Worm (Caenorhabditis elegans) whole organism, late embryonic: ENCODE data around the gene M04B2.4.

Source experiments
- C08G9.2 ChIP-seq: sonication (generic microtip); optimal IDR thresholded peaks from 2 replicates; lab custom pipeline; 2016; ENCODE audit warnings: mild to moderate bottlenecking, missing genetic modification characterization, moderate library complexity, missing compliant biosample characterization
- C38D4.7 ChIP-seq: fragments of 200-800 bp; sonication (Bioruptor generic); optimal IDR thresholded peaks from 2 replicates; lab custom pipeline; 2018; ENCODE audit warnings: mild to moderate bottlenecking, missing genetic modification characterization, moderate library complexity, missing compliant biosample characterization
- F13H6.1 ChIP-seq: sonication (generic microtip); optimal IDR thresholded peaks from 2 replicates; lab custom pipeline; 2016; ENCODE audit warnings: missing genetic modification characterization, missing compliant biosample characterization
- K02D7.2 ChIP-seq: sonication (generic microtip); optimal IDR thresholded peaks from 2 replicates; lab custom pipeline; 2017; ENCODE audit warnings: mild to moderate bottlenecking, missing genetic modification characterization, missing compliant biosample characterization
- K09A11.1 ChIP-seq: sonication (generic microtip); optimal IDR thresholded peaks from 2 replicates; lab custom pipeline; 2017; ENCODE audit warnings: antibody characterized with exemption, mild to moderate bottlenecking, missing genetic modification characterization, missing compliant biosample characterization; ENCODE audit not compliant: insufficient read depth
- T23F11.4 ChIP-seq: fragments of 200-800 bp; sonication (Bioruptor generic); optimal IDR thresholded peaks from 2 replicates; lab custom pipeline; 2018; ENCODE audit warnings: mild to moderate bottlenecking, missing genetic modification characterization, missing compliant biosample characterization
- Y22D7AL.16 ChIP-seq: sonication (generic microtip); optimal IDR thresholded peaks from 2 replicates; lab custom pipeline; 2016; ENCODE audit warnings: missing genetic modification characterization, missing compliant biosample characterization
- ahr-1 ChIP-seq: sonication (generic microtip); optimal IDR thresholded peaks from 2 replicates; lab custom pipeline; 2016; ENCODE audit warnings: missing genetic modification characterization, missing compliant biosample characterization
- ama-1 ChIP-seq: fragments of 150-350 bp; optimal IDR thresholded peaks from 2 replicates; lab custom pipeline; 2014
- ceh-14 ChIP-seq: sonication (generic microtip); optimal IDR thresholded peaks from 2 replicates; lab custom pipeline; 2016; ENCODE audit warnings: missing genotype, missing genetic modification characterization, missing compliant biosample characterization
- ceh-19 ChIP-seq: fragments of 200-800 bp; sonication (Bioruptor generic); optimal IDR thresholded peaks from 2 replicates; lab custom pipeline; 2018; ENCODE audit warnings: mild to moderate bottlenecking, missing genetic modification characterization, missing compliant biosample characterization
- ceh-24 ChIP-seq: sonication (generic microtip); optimal IDR thresholded peaks from 2 replicates; lab custom pipeline; 2016; ENCODE audit warnings: mild to moderate bottlenecking, missing genetic modification characterization, missing compliant biosample characterization
- ceh-30 ChIP-seq: fragments of 150-350 bp; optimal IDR thresholded peaks from 2 replicates; lab custom pipeline; 2014; ENCODE audit warnings: missing biosample characterization, missing genetic modification characterization
- ceh-34 ChIP-seq: sonication (generic microtip); optimal IDR thresholded peaks from 2 replicates; lab custom pipeline; 2016; ENCODE audit warnings: mild to moderate bottlenecking, missing genetic modification characterization, missing compliant biosample characterization
- ceh-45 ChIP-seq: fragments of 200-800 bp; sonication (Bioruptor generic); IDR thresholded peaks from 2 replicates; pipeline ENCODE4 v1.3.6; 2022; ENCODE audit warnings: missing genetic modification reagents, missing genetic modification characterization, missing compliant biosample characterization
- ceh-48 ChIP-seq: sonication (generic microtip); optimal IDR thresholded peaks from 2 replicates; lab custom pipeline; 2016; ENCODE audit warnings: missing genetic modification characterization, inconsistent platforms, missing compliant biosample characterization
- ceh-6 ChIP-seq: fragments of 200-800 bp; sonication (Bioruptor generic); optimal IDR thresholded peaks from 2 replicates; lab custom pipeline; 2018; ENCODE audit warnings: mild to moderate bottlenecking, missing genetic modification characterization, missing compliant biosample characterization
- elt-2 ChIP-seq: sonication (generic microtip); optimal IDR thresholded peaks from 2 replicates; lab custom pipeline; 2016; ENCODE audit warnings: missing genetic modification reagents, missing genetic modification characterization, missing compliant biosample characterization
- elt-4 ChIP-seq: sonication (generic microtip); optimal IDR thresholded peaks from 2 replicates; lab custom pipeline; 2016; ENCODE audit warnings: missing genetic modification characterization, missing compliant biosample characterization
- ets-4 ChIP-seq: sonication (generic microtip); optimal IDR thresholded peaks from 2 replicates; lab custom pipeline; 2016; ENCODE audit warnings: missing genetic modification characterization, missing compliant biosample characterization
- eyg-1 ChIP-seq: sonication (generic microtip); optimal IDR thresholded peaks from 2 replicates; lab custom pipeline; 2016; ENCODE audit warnings: missing genotype, missing genetic modification characterization, missing compliant biosample characterization
- fkh-10 ChIP-seq: fragments of 150-350 bp; optimal IDR thresholded peaks from 2 replicates; lab custom pipeline; 2014; ENCODE audit warnings: missing biosample characterization, missing genetic modification reagents, missing genetic modification characterization
- fkh-6 ChIP-seq: sonication (generic microtip); optimal IDR thresholded peaks from 2 replicates; lab custom pipeline; 2016; ENCODE audit warnings: missing genetic modification characterization, missing compliant biosample characterization
- gmeb-2 ChIP-seq: sonication (generic microtip); optimal IDR thresholded peaks from 2 replicates; lab custom pipeline; 2016; ENCODE audit warnings: missing genetic modification characterization, inconsistent platforms, missing compliant biosample characterization
- hlh-13 ChIP-seq: fragments of 200-800 bp; sonication (Bioruptor generic); optimal IDR thresholded peaks from 2 replicates; lab custom pipeline; 2018; ENCODE audit warnings: mild to moderate bottlenecking, missing genetic modification characterization, missing compliant biosample characterization
- hlh-15 ChIP-seq: sonication (generic microtip); optimal IDR thresholded peaks from 2 replicates; lab custom pipeline; 2016; ENCODE audit warnings: missing genetic modification characterization, missing compliant biosample characterization
- hlh-30 ChIP-seq: sonication (generic microtip); optimal IDR thresholded peaks from 2 replicates; lab custom pipeline; 2017; ENCODE audit warnings: antibody characterized with exemption, missing genetic modification characterization, missing compliant biosample characterization; ENCODE audit not compliant: insufficient read depth
- hlh-8 ChIP-seq: sonication (generic microtip); optimal IDR thresholded peaks from 2 replicates; lab custom pipeline; 2016; ENCODE audit warnings: missing genotype, missing genetic modification characterization, missing compliant biosample characterization
- lim-6 ChIP-seq: sonication (generic microtip); optimal IDR thresholded peaks from 2 replicates; lab custom pipeline; 2016; ENCODE audit warnings: missing genetic modification characterization, missing compliant biosample characterization
- madf-2 ChIP-seq: sonication (generic microtip); optimal IDR thresholded peaks from 2 replicates; lab custom pipeline; 2017; ENCODE audit warnings: missing genetic modification characterization, missing compliant biosample characterization
- nfya-1 ChIP-seq: sonication (generic microtip); optimal IDR thresholded peaks from 2 replicates; lab custom pipeline; 2017; ENCODE audit warnings: missing genetic modification characterization, mild to moderate bottlenecking, missing compliant biosample characterization, antibody characterized with exemption, moderate library complexity
- nhr-232 ChIP-seq: sonication (generic microtip); optimal IDR thresholded peaks from 2 replicates; lab custom pipeline; 2016; ENCODE audit warnings: missing genetic modification characterization, missing compliant biosample characterization
- npax-4 ChIP-seq: sonication (generic microtip); optimal IDR thresholded peaks from 2 replicates; lab custom pipeline; 2016; ENCODE audit warnings: missing genetic modification characterization, missing compliant biosample characterization
- odd-2 ChIP-seq: sonication (generic microtip); optimal IDR thresholded peaks from 2 replicates; lab custom pipeline; 2017; ENCODE audit warnings: antibody characterized with exemption, mild to moderate bottlenecking, missing genetic modification characterization, missing compliant biosample characterization
- pag-3 ChIP-seq: sonication (generic microtip); optimal IDR thresholded peaks from 2 replicates; lab custom pipeline; 2016; ENCODE audit warnings: missing compliant biosample characterization, missing genetic modification characterization, borderline replicate concordance
- pat-9 ChIP-seq: fragments of 200-800 bp; sonication (Bioruptor generic); optimal IDR thresholded peaks from 2 replicates; lab custom pipeline; 2018; ENCODE audit warnings: mild to moderate bottlenecking, missing genetic modification characterization, moderate library complexity, missing compliant biosample characterization
- pax-1 ChIP-seq: fragments of 150-350 bp; optimal IDR thresholded peaks from 2 replicates; lab custom pipeline; 2014; ENCODE audit warnings: missing biosample characterization, missing genetic modification characterization
- pha-2 ChIP-seq: sonication (generic microtip); optimal IDR thresholded peaks from 2 replicates; lab custom pipeline; 2017; ENCODE audit warnings: mild to moderate bottlenecking, missing genetic modification characterization, missing compliant biosample characterization
- pqm-1 ChIP-seq: sonication (generic microtip); optimal IDR thresholded peaks from 2 replicates; lab custom pipeline; 2016; ENCODE audit warnings: missing genetic modification characterization, missing compliant biosample characterization
- pros-1 ChIP-seq: fragments of 150-350 bp; optimal IDR thresholded peaks from 2 replicates; lab custom pipeline; 2014; ENCODE audit warnings: missing biosample characterization, missing genetic modification reagents, missing genetic modification characterization
- rnt-1 ChIP-seq: sonication (generic microtip); optimal IDR thresholded peaks from 2 replicates; lab custom pipeline; 2016; ENCODE audit warnings: missing genetic modification characterization, missing compliant biosample characterization
- sdc-2 ChIP-seq: sonication (generic microtip); optimal IDR thresholded peaks from 2 replicates; lab custom pipeline; 2016; ENCODE audit warnings: missing genotype, missing genetic modification characterization, missing compliant biosample characterization
- sox-2 ChIP-seq: fragments of 200-800 bp; sonication (Bioruptor generic); IDR thresholded peaks from 2 replicates; pipeline ENCODE4 v1.3.6; 2022; ENCODE audit warnings: missing genetic modification reagents, missing genetic modification characterization, missing compliant biosample characterization
- tbx-2 ChIP-seq: sonication (generic microtip); optimal IDR thresholded peaks from 2 replicates; lab custom pipeline; 2016; ENCODE audit warnings: missing genetic modification characterization, missing compliant biosample characterization
- unc-3 ChIP-seq, 2 experiments: fragments of 200-800 bp in 1 of 2; sonication (Bioruptor generic) in 1 of 2; sonication (generic microtip) in 1 of 2; conservative IDR thresholded peaks in 1 of 2; optimal IDR thresholded peaks in 1 of 2; 2 replicates each; pipeline versions ENCODE4 v1.3.6 to Lab custom; 2016 to 2022; ENCODE audit warnings: missing compliant biosample characterization in 2 of 2, missing genetic modification characterization in 2 of 2, missing genetic modification reagents in 1 of 2
- unc-42 ChIP-seq: sonication (generic microtip); optimal IDR thresholded peaks from 2 replicates; lab custom pipeline; 2016; ENCODE audit warnings: missing genotype, missing genetic modification characterization, missing compliant biosample characterization
- unc-55 ChIP-seq: sonication (generic microtip); optimal IDR thresholded peaks from 2 replicates; lab custom pipeline; 2017; ENCODE audit warnings: missing biosample characterization, missing genetic modification reagents, missing genetic modification characterization
- unc-86 ChIP-seq: sonication (generic microtip); optimal IDR thresholded peaks from 2 replicates; lab custom pipeline; 2016; ENCODE audit warnings: missing genetic modification characterization, missing compliant biosample characterization
- zip-5 ChIP-seq: sonication (generic microtip); optimal IDR thresholded peaks from 2 replicates; lab custom pipeline; 2016; ENCODE audit warnings: missing genetic modification characterization, missing compliant biosample characterization

M04B2.4 gene

ce11 chrIV:11551813-11552212 lies 31.0 kb upstream of the M04B2.4 start, which contains the start of gene col-128:
col-128 (minus strand) TSS chrIV:11551960.
- TF ChIP-seq hlh-30 (tag; lab: Kevin White, UChicago): no peak
- TF ChIP-seq ceh-34: no peak
- TF ChIP-seq eyg-1: no peak
- no peak for TF ChIP-seq npax-4 (tag; lab: Kevin White, UChicago)
- no peak for TF ChIP-seq pqm-1 (tag; lab: Kevin White, UChicago)
- no peak for TF ChIP-seq ama-1
- TF ChIP-seq pag-3 (tag; lab: Kevin White, UChicago): no peak
- TF ChIP-seq fkh-6: no peak
- no peak for TF ChIP-seq unc-86
- TF ChIP-seq pax-1: no peak
- TF ChIP-seq Y22D7AL.16 (tag; lab: Kevin White, UChicago): no peak
- no peak for TF ChIP-seq ceh-24 (tag; lab: Kevin White, UChicago)
- TF ChIP-seq C38D4.7 (GFP tag; lab: Kevin White, UChicago): no peak
- no peak for TF ChIP-seq C08G9.2 (tag; lab: Kevin White, UChicago)
- no peak for TF ChIP-seq K02D7.2 (tag; lab: Kevin White, UChicago)
- TF ChIP-seq fkh-10 (GFP tag; lab: Kevin White, UChicago): no peak
- no peak for TF ChIP-seq nhr-232 (tag; lab: Kevin White, UChicago)
- TF ChIP-seq nfya-1 (tag; lab: Kevin White, UChicago): no peak

- TF ChIP-seq pag-3 (tag; lab: Kevin White, UChicago) (no peak), ceh-45 (peak; percentile 80), F13H6.1 (tag; lab: Kevin White, UChicago) (peak; percentile 75), unc-42 (tag; lab: Kevin White, UChicago) (peak; percentile 46), pat-9 (tag; lab: Kevin White, UChicago) (peak; percentile 80), pax-1 (no peak), ets-4 (tag; lab: Kevin White, UChicago) (peak; percentile 48), sox-2 (GFP tag; lab: Robert Waterston, UW) (peak; percentile 60), unc-55 (GFP tag; lab: Kevin White, UChicago) (no peak), lim-6 (tag; lab: Kevin White, UChicago) (peak; percentile 60), ceh-30 (tag; lab: Kevin White, UChicago) (no peak), ceh-6 (GFP tag; lab: Kevin White, UChicago) (peak; percentile 84), ahr-1 (tag; lab: Kevin White, UChicago) (peak; percentile 10), ama-1 (no peak), K09A11.1 (tag; lab: Kevin White, UChicago) (peak; percentile 81), unc-3 (GFP tag; conservative IDR thresholded peaks at IDR 0.05; lab: Robert Waterston, UW) (peak; percentile 69; the same call in 1 of the 2 replicates), unc-3 (tag; optimal IDR thresholded peaks at IDR 0.05; lab: Kevin White, UChicago) (peak; percentile 59), K02D7.2 (tag; lab: Kevin White, UChicago) (peak; percentile 79), sdc-2 (peak; percentile 72), madf-2 (tag; lab: Kevin White, UChicago) (peak; percentile 66), fkh-6 (peak; percentile 89), ceh-14 (tag; lab: Kevin White, UChicago) (peak; percentile 37), pros-1 (tag; lab: Kevin White, UChicago) (peak; percentile 9), hlh-30 (tag; lab: Kevin White, UChicago) (peak; percentile 92), T23F11.4 (GFP tag; lab: Kevin White, UChicago) (peak; percentile 76), zip-5 (peak; percentile 34), rnt-1 (tag; lab: Kevin White, UChicago) (peak; percentile 75), pha-2 (peak; percentile 83), ceh-19 (GFP tag; lab: Kevin White, UChicago) (peak; percentile 77), C08G9.2 (tag; lab: Kevin White, UChicago) (peak; percentile 72), odd-2 (tag; lab: Kevin White, UChicago) (peak; percentile 50), tbx-2 (tag; lab: Kevin White, UChicago) (peak; percentile 72), hlh-15 (tag; lab: Kevin White, UChicago) (peak; percentile 23), hlh-8 (tag; lab: Kevin White, UChicago) (peak; percentile 55), ceh-48 (tag; lab: Kevin White, UChicago) (peak; percentile 57), gmeb-2 (peak; percentile 75), elt-4 (tag; lab: Kevin White, UChicago) (no peak), nfya-1 (tag; lab: Kevin White, UChicago) (peak; percentile 71), ceh-24 (tag; lab: Kevin White, UChicago) (peak; percentile 40), Y22D7AL.16 (tag; lab: Kevin White, UChicago) (peak; percentile 70), elt-2 (peak; percentile 88), hlh-13 (peak; percentile 74)
Measured at ce11 chrIV:11549694-11550093, 28.9 kb upstream of the M04B2.4 start.
